Worm (Caenorhabditis elegans) whole organism, late embryonic: ENCODE results near the gene K12H4.2.
A peak's percentile ranks its signal among the peaks of the same experiment; 100 is the strongest.

Experiments
- Y22D7AL.16 ChIP-seq: sonication (generic microtip); optimal IDR thresholded peaks from 2 replicates; lab custom pipeline; 2016; ENCODE audit warnings: missing genetic modification characterization, missing compliant biosample characterization
- ahr-1 ChIP-seq: sonication (generic microtip); optimal IDR thresholded peaks from 2 replicates; lab custom pipeline; 2016; ENCODE audit warnings: missing genetic modification characterization, missing compliant biosample characterization
- ama-1 ChIP-seq: fragments of 150-350 bp; optimal IDR thresholded peaks from 2 replicates; lab custom pipeline; 2014
- ceh-18 ChIP-seq: sonication (generic microtip); optimal IDR thresholded peaks from 2 replicates; lab custom pipeline; 2016; ENCODE audit warnings: missing genetic modification characterization, missing compliant biosample characterization
- ceh-2 ChIP-seq: sonication (generic microtip); optimal IDR thresholded peaks from 2 replicates; lab custom pipeline; 2016; ENCODE audit warnings: missing genotype, missing genetic modification characterization, missing compliant biosample characterization
- ceh-22 ChIP-seq: sonication (generic microtip); optimal IDR thresholded peaks from 2 replicates; lab custom pipeline; 2017; ENCODE audit warnings: missing biosample characterization, missing genetic modification characterization
- ceh-30 ChIP-seq: fragments of 150-350 bp; optimal IDR thresholded peaks from 2 replicates; lab custom pipeline; 2014; ENCODE audit warnings: missing biosample characterization, missing genetic modification characterization
- ceh-31 ChIP-seq: sonication (generic microtip); optimal IDR thresholded peaks from 2 replicates; lab custom pipeline; 2016; ENCODE audit warnings: missing genetic modification characterization, missing compliant biosample characterization
- ceh-48 ChIP-seq: sonication (generic microtip); optimal IDR thresholded peaks from 2 replicates; lab custom pipeline; 2016; ENCODE audit warnings: missing genetic modification characterization, inconsistent platforms, missing compliant biosample characterization
- elt-2 ChIP-seq: sonication (generic microtip); optimal IDR thresholded peaks from 2 replicates; lab custom pipeline; 2016; ENCODE audit warnings: missing genetic modification reagents, missing genetic modification characterization, missing compliant biosample characterization
- hlh-30 ChIP-seq: sonication (generic microtip); optimal IDR thresholded peaks from 2 replicates; lab custom pipeline; 2017; ENCODE audit warnings: antibody characterized with exemption, missing genetic modification characterization, missing compliant biosample characterization; ENCODE audit not compliant: insufficient read depth
- hlh-6 ChIP-seq: sonication (generic microtip); optimal IDR thresholded peaks from 2 replicates; lab custom pipeline; 2016; ENCODE audit warnings: missing genotype, missing genetic modification characterization, missing compliant biosample characterization
- hlh-8 ChIP-seq: sonication (generic microtip); optimal IDR thresholded peaks from 2 replicates; lab custom pipeline; 2016; ENCODE audit warnings: missing genotype, missing genetic modification characterization, missing compliant biosample characterization
- madf-2 ChIP-seq: sonication (generic microtip); optimal IDR thresholded peaks from 2 replicates; lab custom pipeline; 2017; ENCODE audit warnings: missing genetic modification characterization, missing compliant biosample characterization
- nfya-1 ChIP-seq: sonication (generic microtip); optimal IDR thresholded peaks from 2 replicates; lab custom pipeline; 2017; ENCODE audit warnings: missing genetic modification characterization, mild to moderate bottlenecking, missing compliant biosample characterization, antibody characterized with exemption, moderate library complexity
- nhr-232 ChIP-seq: sonication (generic microtip); optimal IDR thresholded peaks from 2 replicates; lab custom pipeline; 2016; ENCODE audit warnings: missing genetic modification characterization, missing compliant biosample characterization
- pag-3 ChIP-seq: sonication (generic microtip); optimal IDR thresholded peaks from 2 replicates; lab custom pipeline; 2016; ENCODE audit warnings: missing compliant biosample characterization, missing genetic modification characterization, borderline replicate concordance
- pha-2 ChIP-seq: sonication (generic microtip); optimal IDR thresholded peaks from 2 replicates; lab custom pipeline; 2017; ENCODE audit warnings: mild to moderate bottlenecking, missing genetic modification characterization, missing compliant biosample characterization
- pqm-1 ChIP-seq: sonication (generic microtip); optimal IDR thresholded peaks from 2 replicates; lab custom pipeline; 2016; ENCODE audit warnings: missing genetic modification characterization, missing compliant biosample characterization
- pros-1 ChIP-seq: fragments of 150-350 bp; optimal IDR thresholded peaks from 2 replicates; lab custom pipeline; 2014; ENCODE audit warnings: missing biosample characterization, missing genetic modification reagents, missing genetic modification characterization
- sox-2 ChIP-seq: fragments of 200-800 bp; sonication (Bioruptor generic); IDR thresholded peaks from 2 replicates; pipeline ENCODE4 v1.3.6; 2022; ENCODE audit warnings: missing genetic modification reagents, missing genetic modification characterization, missing compliant biosample characterization
- tbx-2 ChIP-seq: sonication (generic microtip); optimal IDR thresholded peaks from 2 replicates; lab custom pipeline; 2016; ENCODE audit warnings: missing genetic modification characterization, missing compliant biosample characterization
- ttx-3 ChIP-seq: sonication (generic microtip); optimal IDR thresholded peaks from 2 replicates; lab custom pipeline; 2016; ENCODE audit warnings: missing genetic modification reagents, missing genetic modification characterization, missing compliant biosample characterization
- unc-42 ChIP-seq: sonication (generic microtip); optimal IDR thresholded peaks from 2 replicates; lab custom pipeline; 2016; ENCODE audit warnings: missing genotype, missing genetic modification characterization, missing compliant biosample characterization
- unc-55 ChIP-seq: sonication (generic microtip); optimal IDR thresholded peaks from 2 replicates; lab custom pipeline; 2017; ENCODE audit warnings: missing biosample characterization, missing genetic modification reagents, missing genetic modification characterization
- ztf-16 ChIP-seq: sonication (generic microtip); optimal IDR thresholded peaks from 2 replicates; lab custom pipeline; 2017; ENCODE audit warnings: missing genetic modification characterization, missing compliant biosample characterization

K12H4.2 gene

ce11 chrIII:8085355-8085754, 37.8 kb downstream of the K12H4.2 start, which contains the start of the genes K06H7.7 and grp-1:
Gene K06H7.7, minus strand, starts transcription at chrIII:8085475.
Gene grp-1, plus strand, starts transcription at chrIII:8085705.
- no peak for TF ChIP-seq hlh-8 (tag; lab: Kevin White, UChicago)
- TF ChIP-seq sox-2: no peak
- no peak for TF ChIP-seq pqm-1 (tag; lab: Kevin White, UChicago)
- TF ChIP-seq ceh-30 (tag; lab: Kevin White, UChicago): peak; percentile 25
- no peak for TF ChIP-seq ceh-48 (tag; lab: Kevin White, UChicago)
- no peak for TF ChIP-seq ahr-1 (tag; lab: Kevin White, UChicago)
- no peak for TF ChIP-seq nhr-232 (tag; lab: Kevin White, UChicago)
- TF ChIP-seq unc-55 (GFP tag; lab: Kevin White, UChicago): peak; percentile 12
- TF ChIP-seq pros-1 (tag; lab: Kevin White, UChicago): peak; percentile 98
- TF ChIP-seq unc-42 (tag; lab: Kevin White, UChicago): peak; percentile 24
- peak; percentile 37 for TF ChIP-seq nfya-1 (tag; lab: Kevin White, UChicago)
- TF ChIP-seq ama-1 (lab: Kevin White, UChicago): no peak
- TF ChIP-seq pag-3 (tag; lab: Kevin White, UChicago): no peak

ce11 chrIII:8088235-8088634, 40.7 kb downstream of the K12H4.2 start, which contains the start of gene vms-1:
Gene vms-1, plus strand, starts transcription at chrIII:8088535.
- no peak for TF ChIP-seq madf-2 (tag; lab: Kevin White, UChicago)
- TF ChIP-seq ztf-16 (tag; lab: Kevin White, UChicago): no peak
- TF ChIP-seq ceh-2 (tag; lab: Kevin White, UChicago): no peak
- TF ChIP-seq hlh-6 (tag; lab: Kevin White, UChicago): no peak
- no peak for TF ChIP-seq Y22D7AL.16 (tag; lab: Kevin White, UChicago)
- TF ChIP-seq pag-3 (tag; lab: Kevin White, UChicago): no peak
- TF ChIP-seq, all 69 proteins: peak for 0

- TF ChIP-seq pag-3 (tag; lab: Kevin White, UChicago): no peak
- TF ChIP-seq Y22D7AL.16 (tag; lab: Kevin White, UChicago): no peak
Measured at ce11 chrIII:8091408-8091807, 43.9 kb downstream of the K12H4.2 start, which contains the start of gene idi-1. Gene idi-1, plus strand, starts transcription at chrIII:8091708.

- TF ChIP-seq ceh-18 (tag; lab: Kevin White, UChicago) (peak; percentile 57), nfya-1 (tag; lab: Kevin White, UChicago) (peak; percentile 53), Y22D7AL.16 (tag; lab: Kevin White, UChicago) (no peak), ttx-3 (tag; lab: Kevin White, UChicago) (no peak), hlh-8 (tag; lab: Kevin White, UChicago) (no peak), unc-55 (GFP tag; lab: Kevin White, UChicago) (peak; percentile 43), pha-2 (tag; lab: Kevin White, UChicago) (peak; percentile 22), elt-2 (tag; lab: Kevin White, UChicago) (peak; percentile 22), tbx-2 (peak; percentile 27), hlh-30 (tag; lab: Kevin White, UChicago) (peak; percentile 93), madf-2 (tag; lab: Kevin White, UChicago) (no peak), ceh-22 (tag; lab: Kevin White, UChicago) (no peak), ceh-48 (tag; lab: Kevin White, UChicago) (no peak), ceh-31 (tag; lab: Kevin White, UChicago) (peak; percentile 48), unc-42 (tag; lab: Kevin White, UChicago) (peak; percentile 95)
- TF ChIP-seq, all 69 proteins: peak for 9
Measured at ce11 chrIII:8093079-8093623, 45.6 kb downstream of the K12H4.2 start, which contains the start of gene K06H7.2. Gene K06H7.2, plus strand, starts transcription at chrIII:8093573.
